Fruit fly (Drosophila melanogaster) whole organism, embryonic: ENCODE measurements around the gene CG43318.

Experiments
- Abd-B ChIP-seq: fragments of 200-800 bp; sonication (Bioruptor generic); optimal IDR thresholded peaks from 2 replicates; lab custom pipeline; 2018; ENCODE audit warnings: missing biosample characterization, mild to moderate bottlenecking, missing genetic modification characterization, moderate library complexity
- BtbVII ChIP-seq: fragments of 200-800 bp; sonication (Bioruptor generic); optimal IDR thresholded peaks from 3 replicates; lab custom pipeline; 2017; ENCODE audit warnings: missing biosample characterization, mild to moderate bottlenecking, missing genetic modification characterization
- CG10267 ChIP-seq: fragments of 200-800 bp; sonication (Bioruptor generic); optimal IDR thresholded peaks from 2 replicates; lab custom pipeline; 2018; ENCODE audit warnings: missing biosample characterization, mild to moderate bottlenecking, missing genetic modification characterization, moderate library complexity
- CG10431 ChIP-seq: fragments of 200-800 bp; sonication (Bioruptor generic); optimal IDR thresholded peaks from 3 replicates; lab custom pipeline; 2018; ENCODE audit warnings: missing biosample characterization, mild to moderate bottlenecking, missing genetic modification characterization
- CG11696 ChIP-seq: fragments of 200-800 bp; sonication (Bioruptor generic); IDR thresholded peaks from 2 replicates; pipeline ENCODE4 v1.3.6; 2022; ENCODE audit warnings: missing biosample characterization, missing genetic modification characterization
- CG12219 ChIP-seq: fragments of 200-800 bp; sonication (Bioruptor generic); optimal IDR thresholded peaks from 3 replicates; lab custom pipeline; 2018; ENCODE audit warnings: missing biosample characterization, mild to moderate bottlenecking, missing genetic modification characterization
- CG12659 ChIP-seq: fragments of 200-800 bp; sonication (Bioruptor generic); optimal IDR thresholded peaks from 3 replicates; lab custom pipeline; 2017; ENCODE audit warnings: mild to moderate bottlenecking, missing biosample characterization, missing genetic modification reagents, missing genetic modification characterization
- CG15479 ChIP-seq: fragments of 200-800 bp; sonication (Bioruptor generic); optimal IDR thresholded peaks from 3 replicates; lab custom pipeline; 2019; ENCODE audit warnings: missing biosample characterization, mild to moderate bottlenecking, missing genetic modification characterization, moderate library complexity
- CG18262 ChIP-seq: fragments of 200-800 bp; optimal IDR thresholded peaks from 3 replicates; lab custom pipeline; 2019; ENCODE audit warnings: missing biosample characterization, mild to moderate bottlenecking, missing genetic modification characterization, moderate library complexity
- CG2875 ChIP-seq: fragments of 200-800 bp; sonication (Bioruptor generic); optimal IDR thresholded peaks from 2 replicates; lab custom pipeline; 2017; ENCODE audit warnings: missing biosample characterization, mild to moderate bottlenecking, missing genetic modification characterization, missing genetic modification reagents
- CG30403 ChIP-seq: fragments of 200-800 bp; sonication (Bioruptor generic); optimal IDR thresholded peaks from 3 replicates; lab custom pipeline; 2016; ENCODE audit warnings: missing biosample characterization, missing genetic modification characterization
- CG32532 ChIP-seq: fragments of 200-800 bp; sonication (Bioruptor generic); IDR thresholded peaks from 2 replicates; pipeline ENCODE4 v1.3.6; 2022; ENCODE audit warnings: missing biosample characterization, missing genetic modification characterization
- CG3407 ChIP-seq: fragments of 200-800 bp; sonication (Bioruptor generic); optimal IDR thresholded peaks from 2 replicates; lab custom pipeline; 2018; ENCODE audit warnings: missing biosample characterization, mild to moderate bottlenecking, missing genetic modification characterization
- CG3995 ChIP-seq: fragments of 200-800 bp; sonication (Bioruptor generic); optimal IDR thresholded peaks from 3 replicates; lab custom pipeline; 2016; ENCODE audit warnings: missing biosample characterization, missing genetic modification characterization
- CG42726 ChIP-seq: fragments of 200-800 bp; sonication (Bioruptor generic); IDR thresholded peaks from 2 replicates; pipeline ENCODE4 v1.3.6; 2022; ENCODE audit warnings: missing biosample characterization, missing genetic modification characterization; ENCODE audit not compliant: partially characterized antibody
- CG5180 ChIP-seq: fragments of 200-800 bp; sonication (Bioruptor generic); optimal IDR thresholded peaks from 3 replicates; lab custom pipeline; 2017; ENCODE audit warnings: missing biosample characterization, missing genetic modification characterization, mild to moderate bottlenecking, moderate library complexity, missing genetic modification reagents
- CG5245 ChIP-seq: fragments of 200-800 bp; sonication (Bioruptor generic); optimal IDR thresholded peaks from 3 replicates; lab custom pipeline; 2016; ENCODE audit warnings: missing biosample characterization, missing genetic modification characterization
- CG9876 ChIP-seq: fragments of 200-800 bp; sonication (Bioruptor generic); optimal IDR thresholded peaks from 2 replicates; lab custom pipeline; 2016; ENCODE audit warnings: missing biosample characterization, missing genetic modification characterization
- CG9932 ChIP-seq: fragments of 200-800 bp; sonication (Bioruptor generic); IDR thresholded peaks from 2 replicates; pipeline ENCODE4 v1.3.6; 2022; ENCODE audit warnings: missing biosample characterization, missing genetic modification characterization
- CHES-1-like ChIP-seq: fragments of 200-800 bp; sonication (Bioruptor generic); optimal IDR thresholded peaks from 2 replicates; lab custom pipeline; 2016; ENCODE audit warnings: missing biosample characterization, missing genetic modification characterization
- Dfd ChIP-seq, 2 experiments: fragments of >200 bp; optimal IDR thresholded peaks; 2 replicates each; lab custom pipeline; 2017; ENCODE audit warnings: missing biosample characterization in 2 of 2, missing genetic modification characterization in 2 of 2
- Dip2 ChIP-seq: fragments of 200-800 bp; sonication (Bioruptor generic); IDR thresholded peaks from 2 replicates; pipeline ENCODE4 v1.3.6; 2022; ENCODE audit warnings: missing biosample characterization, missing genetic modification characterization
- Dp ChIP-seq: fragments of 200-800 bp; sonication (Bioruptor generic); optimal IDR thresholded peaks from 2 replicates; lab custom pipeline; 2018; ENCODE audit warnings: missing biosample characterization, mild to moderate bottlenecking, missing genetic modification characterization, moderate library complexity
- Eip74EF ChIP-seq, 2 experiments: fragments of 200-800 bp in 1 of 2; fragments of >200 bp in 1 of 2; sonication (Bioruptor generic) in 1 of 2; optimal IDR thresholded peaks; 2 replicates each; lab custom pipeline; 2017 to 2019; ENCODE audit warnings: missing biosample characterization in 2 of 2, missing genetic modification characterization in 2 of 2, mild to moderate bottlenecking in 1 of 2, moderate library complexity in 1 of 2
- HLH4C ChIP-seq: fragments of 200-800 bp; sonication (Bioruptor generic); IDR thresholded peaks from 3 replicates; pipeline ENCODE4 v1.3.6; 2022; ENCODE audit warnings: missing biosample characterization, missing genetic modification characterization; ENCODE audit not compliant: partially characterized antibody
- HmgZ ChIP-seq: fragments of 200-800 bp; sonication (Bioruptor generic); optimal IDR thresholded peaks from 2 replicates; lab custom pipeline; 2018; ENCODE audit warnings: missing biosample characterization, mild to moderate bottlenecking, missing genetic modification characterization
- NK7.1 ChIP-seq: fragments of 200-800 bp; sonication (Bioruptor generic); optimal IDR thresholded peaks from 3 replicates; lab custom pipeline; 2016; ENCODE audit warnings: missing biosample characterization, missing genetic modification characterization
- Sin3A ChIP-seq: fragments of >200 bp; optimal IDR thresholded peaks from 2 replicates; lab custom pipeline; 2018
- Ssrp ChIP-seq: fragments of 200-800 bp; sonication (Bioruptor generic); optimal IDR thresholded peaks from 2 replicates; lab custom pipeline; 2018; ENCODE audit warnings: missing biosample characterization, mild to moderate bottlenecking, missing genetic modification characterization, moderate library complexity
- bowl ChIP-seq: fragments of 200-800 bp; sonication (Bioruptor generic); IDR thresholded peaks from 2 replicates; pipeline ENCODE4 v1.3.6; 2022; ENCODE audit warnings: missing biosample characterization, missing genetic modification characterization
- bsh ChIP-seq, 2 experiments: fragments of 200-800 bp; sonication (Bioruptor generic); optimal IDR thresholded peaks; 2 replicates each; lab custom pipeline; 2017 to 2018; ENCODE audit warnings: mild to moderate bottlenecking in 2 of 2, missing biosample characterization in 2 of 2, missing genetic modification characterization in 2 of 2, moderate library complexity in 1 of 2
- btn ChIP-seq: fragments of 200-800 bp; sonication (Bioruptor generic); optimal IDR thresholded peaks from 2 replicates; lab custom pipeline; 2016; ENCODE audit warnings: missing biosample characterization, missing genetic modification characterization
- chinmo ChIP-seq: fragments of 200-800 bp; sonication (Bioruptor generic); IDR thresholded peaks from 4 replicates; pipeline ENCODE4 v1.3.6; 2022; ENCODE audit warnings: missing biosample characterization, missing genetic modification characterization; ENCODE audit not compliant: partially characterized antibody
- chn ChIP-seq: fragments of 200-800 bp; sonication (Bioruptor generic); optimal IDR thresholded peaks from 2 replicates; lab custom pipeline; 2016; ENCODE audit warnings: missing biosample characterization, missing genetic modification characterization
- dmrt99B ChIP-seq: fragments of 200-800 bp; sonication (Bioruptor generic); optimal IDR thresholded peaks from 2 replicates; lab custom pipeline; 2018; ENCODE audit warnings: missing biosample characterization, mild to moderate bottlenecking, missing genetic modification characterization, moderate library complexity
- dysf ChIP-seq: fragments of 200-800 bp; sonication (Bioruptor generic); IDR thresholded peaks from 3 replicates; pipeline ENCODE4 v1.3.6; 2022; ENCODE audit warnings: missing biosample characterization, missing genetic modification characterization
- fru ChIP-seq: fragments of >200 bp; optimal IDR thresholded peaks from 2 replicates; lab custom pipeline; 2017
- fu2 ChIP-seq: fragments of 200-800 bp; sonication (Bioruptor generic); optimal IDR thresholded peaks from 2 replicates; lab custom pipeline; 2016; ENCODE audit warnings: missing biosample characterization, missing genetic modification characterization
- inv ChIP-seq: fragments of 200-800 bp; sonication (Bioruptor generic); IDR thresholded peaks from 2 replicates; pipeline ENCODE4 v1.3.6; 2022; ENCODE audit warnings: missing biosample characterization, missing genetic modification characterization; ENCODE audit not compliant: partially characterized antibody
- mld ChIP-seq: fragments of 200-800 bp; sonication (Bioruptor generic); IDR thresholded peaks from 3 replicates; pipeline ENCODE4 v1.3.6; 2022; ENCODE audit warnings: missing biosample characterization, missing genetic modification characterization; ENCODE audit not compliant: partially characterized antibody
- nerfin-1 ChIP-seq: fragments of 200-800 bp; sonication (Bioruptor generic); optimal IDR thresholded peaks from 3 replicates; lab custom pipeline; 2019; ENCODE audit warnings: missing biosample characterization, mild to moderate bottlenecking, missing genetic modification characterization, moderate library complexity
- pzg ChIP-seq: fragments of 200-800 bp; sonication (Bioruptor generic); optimal IDR thresholded peaks from 3 replicates; lab custom pipeline; 2018; ENCODE audit warnings: missing biosample characterization, mild to moderate bottlenecking, missing genetic modification characterization, moderate library complexity
- schlank ChIP-seq: fragments of 200-800 bp; sonication (Bioruptor generic); optimal IDR thresholded peaks from 2 replicates; lab custom pipeline; 2018; ENCODE audit warnings: missing biosample characterization, mild to moderate bottlenecking, missing genetic modification characterization
- sim ChIP-seq: fragments of 200-800 bp; sonication (Bioruptor generic); IDR thresholded peaks from 2 replicates; pipeline ENCODE4 v1.3.6; 2022; ENCODE audit warnings: missing biosample characterization, missing genetic modification characterization
- slou ChIP-seq: fragments of 200-800 bp; sonication (Bioruptor generic); optimal IDR thresholded peaks from 3 replicates; lab custom pipeline; 2016; ENCODE audit warnings: missing biosample characterization, missing genetic modification characterization
- so ChIP-seq: fragments of 200-800 bp; sonication (Bioruptor generic); IDR thresholded peaks from 3 replicates; pipeline ENCODE4 v1.3.6; 2022; ENCODE audit warnings: missing biosample characterization, missing genetic modification characterization
- stc ChIP-seq: fragments of 200-800 bp; sonication (Bioruptor generic); IDR thresholded peaks from 2 replicates; pipeline ENCODE4 v1.3.6; 2022; ENCODE audit warnings: missing biosample characterization, missing genetic modification characterization
- twi ChIP-seq: fragments of 200-800 bp; optimal IDR thresholded peaks from 2 replicates; lab custom pipeline; 2019; ENCODE audit warnings: missing biosample characterization, mild to moderate bottlenecking, missing genetic modification characterization, moderate library complexity

Gene CG43318

dm6 chr3R:15803502-15804461 is 29.4 kb downstream of the CG43318 start, which contains the start of gene alpha-Man-IIb (continued):
- TF ChIP-seq nerfin-1 (tag; lab: Kevin White, UChicago) (peak; percentile 36), Dp (GFP tag; lab: Kevin White, UChicago) (peak; percentile 97), fru (lab: Kevin White, UChicago) (no peak), Dip2 (GFP tag; lab: Robert Waterston, UW) (no peak), stc (peak; percentile 45; the same call in 1 of the 2 replicates), Eip74EF (GFP tag; optimal IDR thresholded peaks at IDR 0.05; lab: Kevin White, UChicago) (no peak), Sin3A (lab: Kevin White, UChicago) (no peak), sim (GFP tag; lab: Robert Waterston, UW) (no peak), CG18262 (tag; lab: Kevin White, UChicago) (no peak), CG9876 (GFP tag; lab: Kevin White, UChicago) (no peak), btn (no peak), inv (peak; percentile 58), dmrt99B (tag; lab: Kevin White, UChicago) (no peak), pzg (peak; percentile 75), CG32532 (peak; percentile 45; the same call in 1 of the 2 replicates), CG15479 (GFP tag; lab: Kevin White, UChicago) (no peak), CG42726 (GFP tag; lab: Robert Waterston, UW) (peak; percentile 62; the same call in 1 of the 2 replicates), twi (tag; lab: Kevin White, UChicago) (peak; percentile 23), CG12659 (GFP tag; lab: Kevin White, UChicago) (peak; percentile 77), CG11696 (no peak), CG2875 (no peak), HLH4C (peak; percentile 68), mld (GFP tag; lab: Robert Waterston, UW) (no peak), CG12219 (GFP tag; lab: Kevin White, UChicago) (no peak), slou (no peak), dysf (GFP tag; lab: Robert Waterston, UW) (0 out of 3 replicates have a peak, but pooled peaks have one; percentile 26), CG9932 (GFP tag; lab: Robert Waterston, UW) (no peak), CG3407 (GFP tag; lab: Kevin White, UChicago) (no peak), CHES-1-like (GFP tag; lab: Kevin White, UChicago) (peak; percentile 19), so (no peak), CG10267 (tag; lab: Kevin White, UChicago) (peak; percentile 56), CG30403 (GFP tag; lab: Kevin White, UChicago) (peak; percentile 18), CG3995 (peak; percentile 94), fu2 (GFP tag; lab: Kevin White, UChicago) (no peak), Ssrp (no peak), CG10431 (no peak), CG5180 (GFP tag; lab: Kevin White, UChicago) (no peak), bowl (GFP tag; lab: Robert Waterston, UW) (no peak), BtbVII (no peak), chinmo (GFP tag; lab: Robert Waterston, UW) (0 out of 4 replicates have a peak, but pooled peaks have one; percentile 39), schlank (tag; lab: Kevin White, UChicago) (no peak), Dfd (GFP tag; optimal IDR thresholded peaks at IDR 0.05; lab: Kevin White, UChicago) (no peak), CG5245 (GFP tag; lab: Kevin White, UChicago) (no peak), chn (no peak), HmgZ (peak; percentile 65), Abd-B (GFP tag; lab: Kevin White, UChicago) (peak; percentile 71), bsh (GFP tag; optimal IDR thresholded peaks at IDR 0.05; lab: Kevin White, UChicago) (peak; percentile 4 to 33), NK7.1 (no peak)
